Fruit fly (Drosophila melanogaster) whole organism, prepupa: ENCODE measurements around the gene Chro.

Source experiments
- Blimp-1 ChIP-seq: fragments of 200-800 bp; sonication (Bioruptor generic); optimal IDR thresholded peaks from 3 replicates; lab custom pipeline; 2017; ENCODE audit warnings: missing biosample characterization, missing genetic modification characterization, mild to moderate bottlenecking, moderate library complexity, missing genetic modification reagents
- CG10669 ChIP-seq: fragments of 200-800 bp; sonication (Bioruptor generic); optimal IDR thresholded peaks from 3 replicates; lab custom pipeline; 2018; ENCODE audit warnings: missing biosample characterization, mild to moderate bottlenecking, missing genetic modification characterization, moderate library complexity
- CG11762 ChIP-seq: fragments of 200-800 bp; sonication (Bioruptor generic); optimal IDR thresholded peaks from 3 replicates; lab custom pipeline; 2016; ENCODE audit warnings: missing biosample characterization, missing genetic modification characterization; ENCODE audit not compliant: insufficient read depth
- CG11902 ChIP-seq: fragments of 200-800 bp; sonication (Bioruptor generic); optimal IDR thresholded peaks from 3 replicates; lab custom pipeline; 2016; ENCODE audit warnings: missing biosample characterization, missing genetic modification characterization
- CG15336 ChIP-seq: fragments of 200-800 bp; sonication (Bioruptor generic); IDR thresholded peaks from 2 replicates; pipeline ENCODE4 v1.3.6; 2022; ENCODE audit warnings: missing biosample characterization, missing genetic modification characterization
- CG1621 ChIP-seq: fragments of 200-800 bp; sonication (Bioruptor generic); optimal IDR thresholded peaks from 3 replicates; lab custom pipeline; 2018; ENCODE audit warnings: missing biosample characterization, mild to moderate bottlenecking, missing genetic modification characterization
- CG31627 ChIP-seq: fragments of 200-800 bp; sonication (Bioruptor generic); optimal IDR thresholded peaks from 3 replicates; lab custom pipeline; 2016; ENCODE audit warnings: missing biosample characterization, missing genetic modification characterization
- CG3919 ChIP-seq: fragments of 200-800 bp; sonication (Bioruptor generic); optimal IDR thresholded peaks from 3 replicates; lab custom pipeline; 2016; ENCODE audit warnings: missing biosample characterization, missing genetic modification characterization
- CG4318 ChIP-seq: fragments of 200-800 bp; sonication (Bioruptor generic); optimal IDR thresholded peaks from 3 replicates; lab custom pipeline; 2017; ENCODE audit warnings: missing biosample characterization, mild to moderate bottlenecking, missing genetic modification characterization
- CG6276 ChIP-seq: fragments of 200-800 bp; sonication (Bioruptor generic); optimal IDR thresholded peaks from 2 replicates; lab custom pipeline; 2017; ENCODE audit warnings: missing biosample characterization, mild to moderate bottlenecking, missing genetic modification characterization
- CG6792 ChIP-seq: fragments of 200-800 bp; sonication (Bioruptor generic); optimal IDR thresholded peaks from 3 replicates; lab custom pipeline; 2016; ENCODE audit warnings: missing biosample characterization, missing genetic modification characterization
- CG6808 ChIP-seq: fragments of 200-800 bp; sonication (Bioruptor generic); optimal IDR thresholded peaks from 3 replicates; lab custom pipeline; 2017; ENCODE audit warnings: missing biosample characterization, missing genetic modification characterization, mild to moderate bottlenecking, moderate library complexity, missing genetic modification reagents
- CG6854 ChIP-seq: fragments of 200-800 bp; sonication (Bioruptor generic); optimal IDR thresholded peaks from 2 replicates; lab custom pipeline; 2017; ENCODE audit warnings: missing biosample characterization, mild to moderate bottlenecking, missing genetic modification characterization
- CG7368 ChIP-seq: fragments of 200-800 bp; sonication (Bioruptor generic); optimal IDR thresholded peaks from 3 replicates; lab custom pipeline; 2016; ENCODE audit warnings: missing biosample characterization, missing genetic modification characterization
- CG8319 ChIP-seq: fragments of 200-800 bp; sonication (Bioruptor generic); optimal IDR thresholded peaks from 3 replicates; lab custom pipeline; 2016; ENCODE audit warnings: missing biosample characterization, missing genetic modification characterization
- CG8632 ChIP-seq: fragments of 200-800 bp; sonication (Bioruptor generic); optimal IDR thresholded peaks from 3 replicates; lab custom pipeline; 2016; ENCODE audit warnings: missing biosample characterization, missing genetic modification characterization
- CG9139 ChIP-seq: fragments of 200-800 bp; sonication (Bioruptor generic); optimal IDR thresholded peaks from 3 replicates; lab custom pipeline; 2017; ENCODE audit warnings: missing biosample characterization, mild to moderate bottlenecking, missing genetic modification characterization
- Eip75B ChIP-seq: fragments of 200-800 bp; sonication (Bioruptor generic); optimal IDR thresholded peaks from 3 replicates; lab custom pipeline; 2016; ENCODE audit warnings: missing biosample characterization, missing genetic modification characterization
- Eip78C ChIP-seq: fragments of 200-800 bp; sonication (Bioruptor generic); peaks from one replicate; lab custom pipeline; 2016; ENCODE audit warnings: missing biosample characterization, missing genetic modification characterization
- Eip93F ChIP-seq: fragments of 200-800 bp; sonication (Bioruptor generic); optimal IDR thresholded peaks from 2 replicates; lab custom pipeline; 2016; ENCODE audit warnings: missing biosample characterization, mild to moderate bottlenecking, missing genetic modification characterization
- Ets21C ChIP-seq: fragments of 200-800 bp; sonication (Bioruptor generic); optimal IDR thresholded peaks from 3 replicates; lab custom pipeline; 2016; ENCODE audit warnings: missing biosample characterization, missing genetic modification characterization
- Ets96B ChIP-seq: fragments of 200-800 bp; optimal IDR thresholded peaks from 2 replicates; lab custom pipeline; 2019; ENCODE audit warnings: missing biosample characterization, mild to moderate bottlenecking, missing genetic modification characterization, moderate library complexity
- Gug ChIP-seq: fragments of 200-800 bp; sonication (Bioruptor generic); IDR thresholded peaks from 2 replicates; pipeline ENCODE4 v1.3.6; 2022; ENCODE audit warnings: missing biosample characterization, missing genetic modification characterization
- Hr38 ChIP-seq: sonication (Bioruptor generic); optimal IDR thresholded peaks from 2 replicates; lab custom pipeline; 2016; ENCODE audit warnings: missing biosample characterization, missing genetic modification characterization
- Hr39 ChIP-seq: fragments of 200-800 bp; sonication (Bioruptor generic); optimal IDR thresholded peaks from 2 replicates; lab custom pipeline; 2016; ENCODE audit warnings: missing biosample characterization, missing genetic modification characterization
- Lpt ChIP-seq: fragments of 200-800 bp; sonication (Bioruptor generic); optimal IDR thresholded peaks from 3 replicates; lab custom pipeline; 2016; ENCODE audit warnings: missing biosample characterization, missing genetic modification characterization
- Met ChIP-seq: fragments of 200-800 bp; sonication (Bioruptor generic); optimal IDR thresholded peaks from 3 replicates; lab custom pipeline; 2016; ENCODE audit warnings: missing biosample characterization, missing genetic modification characterization
- OdsH ChIP-seq: fragments of 200-800 bp; sonication (Bioruptor generic); optimal IDR thresholded peaks from 3 replicates; lab custom pipeline; 2016; ENCODE audit warnings: missing biosample characterization, missing genetic modification characterization
- Smox ChIP-seq: fragments of 200-800 bp; sonication (Bioruptor generic); optimal IDR thresholded peaks from 3 replicates; lab custom pipeline; 2016; ENCODE audit warnings: missing biosample characterization, missing genetic modification characterization
- Sox102F ChIP-seq: fragments of 200-800 bp; sonication (Bioruptor generic); optimal IDR thresholded peaks from 2 replicates; lab custom pipeline; 2016; ENCODE audit warnings: missing biosample characterization, mild to moderate bottlenecking, missing genetic modification characterization
- Sox14 ChIP-seq: fragments of 200-800 bp; sonication (Bioruptor generic); optimal IDR thresholded peaks from 3 replicates; lab custom pipeline; 2016; ENCODE audit warnings: missing biosample characterization, missing genetic modification characterization
- Sox15 ChIP-seq: fragments of 200-800 bp; sonication (Bioruptor generic); optimal IDR thresholded peaks from 3 replicates; lab custom pipeline; 2016; ENCODE audit warnings: missing biosample characterization, missing genetic modification characterization
- achi ChIP-seq: fragments of 200-800 bp; sonication (Bioruptor generic); optimal IDR thresholded peaks from 3 replicates; lab custom pipeline; 2016; ENCODE audit warnings: missing biosample characterization, missing genetic modification characterization
- acj6 ChIP-seq: fragments of 200-800 bp; sonication (Bioruptor generic); optimal IDR thresholded peaks from 3 replicates; lab custom pipeline; 2016; ENCODE audit warnings: missing biosample characterization, missing genetic modification characterization
- cyc ChIP-seq: fragments of 200-800 bp; sonication (Bioruptor generic); optimal IDR thresholded peaks from 3 replicates; lab custom pipeline; 2016; ENCODE audit warnings: missing biosample characterization, missing genetic modification characterization
- dac ChIP-seq: fragments of 200-800 bp; sonication (Bioruptor generic); optimal IDR thresholded peaks from 2 replicates; lab custom pipeline; 2017; ENCODE audit warnings: missing biosample characterization, mild to moderate bottlenecking, missing genetic modification characterization
- eg ChIP-seq: fragments of 200-800 bp; sonication (Bioruptor generic); IDR thresholded peaks from 3 replicates; pipeline ENCODE4 v1.3.6; 2022; ENCODE audit warnings: missing biosample characterization, missing genetic modification characterization
- esn ChIP-seq: fragments of 200-800 bp; sonication (Bioruptor generic); optimal IDR thresholded peaks from 2 replicates; lab custom pipeline; 2016; ENCODE audit warnings: missing biosample characterization, mild to moderate bottlenecking, missing genetic modification characterization, moderate library complexity
- fd59A ChIP-seq: fragments of 200-800 bp; sonication (Bioruptor generic); optimal IDR thresholded peaks from 2 replicates; lab custom pipeline; 2017; ENCODE audit warnings: missing biosample characterization, mild to moderate bottlenecking, missing genetic modification characterization, missing genetic modification reagents
- fd85E ChIP-seq: fragments of 200-800 bp; sonication (Bioruptor generic); optimal IDR thresholded peaks from 3 replicates; lab custom pipeline; 2016; ENCODE audit warnings: missing biosample characterization, missing genetic modification characterization
- lz ChIP-seq: fragments of 200-800 bp; sonication (Bioruptor generic); optimal IDR thresholded peaks from 3 replicates; lab custom pipeline; 2016; ENCODE audit warnings: missing biosample characterization, missing genetic modification characterization
- net ChIP-seq: fragments of 200-800 bp; sonication (Bioruptor generic); optimal IDR thresholded peaks from 3 replicates; lab custom pipeline; 2016; ENCODE audit warnings: missing biosample characterization, missing genetic modification characterization
- pdm3 ChIP-seq: fragments of 200-800 bp; sonication (Bioruptor generic); optimal IDR thresholded peaks from 3 replicates; lab custom pipeline; 2016; ENCODE audit warnings: missing biosample characterization, missing genetic modification characterization
- salr ChIP-seq, 2 experiments: fragments of 200-800 bp; sonication (Bioruptor generic); optimal IDR thresholded peaks; 3 replicates each; lab custom pipeline; 2016 to 2018; ENCODE audit warnings: missing biosample characterization in 2 of 2, missing genetic modification characterization in 2 of 2, mild to moderate bottlenecking in 1 of 2
- ss ChIP-seq, 2 experiments: fragments of 200-800 bp; sonication (Bioruptor generic); optimal IDR thresholded peaks; 2 replicates in 1 of 2; 3 replicates in 1 of 2; lab custom pipeline; 2017 to 2018; ENCODE audit warnings: mild to moderate bottlenecking in 2 of 2, missing biosample characterization in 2 of 2, missing genetic modification characterization in 2 of 2, moderate library complexity in 1 of 2
- svp ChIP-seq: fragments of 200-800 bp; sonication (Bioruptor generic); peaks from one replicate; lab custom pipeline; 2016; ENCODE audit warnings: missing biosample characterization, missing genetic modification characterization
- topi ChIP-seq: fragments of 200-800 bp; sonication (Bioruptor generic); optimal IDR thresholded peaks from 3 replicates; lab custom pipeline; 2016; ENCODE audit warnings: missing biosample characterization, missing genetic modification characterization
- vri ChIP-seq: fragments of 200-800 bp; sonication (Bioruptor generic); optimal IDR thresholded peaks from 3 replicates; lab custom pipeline; 2016; ENCODE audit warnings: missing biosample characterization, mild to moderate bottlenecking, missing genetic modification characterization

The Chro gene

DNA sequence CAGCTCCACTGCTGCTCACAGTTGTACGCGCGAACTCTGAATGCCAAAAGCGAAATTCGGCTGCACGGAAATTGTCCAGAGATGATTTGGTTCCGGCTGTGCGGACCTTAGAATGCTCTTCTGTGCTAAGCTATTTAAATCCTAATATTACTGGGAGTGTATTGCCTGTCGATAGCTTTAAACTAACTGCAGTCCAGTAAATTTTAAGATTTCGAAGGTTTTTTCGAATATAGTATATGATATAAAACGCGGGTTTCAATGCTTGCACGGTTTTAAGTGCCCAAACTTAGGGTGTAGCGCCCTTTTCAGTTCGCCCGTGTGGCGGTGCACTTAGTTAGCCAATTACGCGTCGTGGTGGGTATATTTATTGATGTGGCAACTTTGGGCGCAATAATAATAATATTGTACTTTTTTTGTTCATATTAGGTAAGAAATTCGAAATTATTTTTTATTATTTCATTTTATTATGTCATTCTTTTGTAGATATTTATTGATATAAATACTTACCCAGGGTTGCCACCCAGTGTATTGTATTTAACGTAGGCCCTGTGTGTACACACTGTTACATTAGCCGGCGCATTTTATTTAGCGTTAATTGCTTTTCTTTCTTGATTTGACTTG, at the start of gene Chro, which contains the start of gene Ssl1 (continued):
- TF ChIP-seq Eip78C (GFP tag; lab: Kevin White, UChicago) (peak; percentile 100), lz (GFP tag; lab: Kevin White, UChicago) (peak; percentile 100), Hr39 (GFP tag; lab: Kevin White, UChicago) (peak; percentile 100), cyc (GFP tag; lab: Kevin White, UChicago) (peak; percentile 100), Eip93F (GFP tag; lab: Kevin White, UChicago) (peak; percentile 100), CG8319 (GFP tag; lab: Kevin White, UChicago) (peak; percentile 100), CG6792 (GFP tag; lab: Kevin White, UChicago) (peak; percentile 100), CG4318 (GFP tag; lab: Kevin White, UChicago) (peak; percentile 100), ss (GFP tag; optimal IDR thresholded peaks at IDR 0.05; lab: Kevin White, UChicago) (peak; percentile 99 to 100)

dm6 chr3L:22909914-22910541, 31.2 kb upstream of the Chro start, which contains the start of gene CG12768:
CG12768 (plus strand) TSS chr3L:22910491.
- TF ChIP-seq CG11762: no peak
- TF ChIP-seq topi (GFP tag; lab: Kevin White, UChicago): peak; percentile 16
- TF ChIP-seq fd85E (GFP tag; lab: Kevin White, UChicago): no peak
- TF ChIP-seq Lpt (GFP tag; lab: Kevin White, UChicago): no peak
- 0 out of 3 replicates have a peak, but pooled peaks have one; percentile 34 for TF ChIP-seq eg (GFP tag; lab: Robert Waterston, UW)
- TF ChIP-seq Eip93F (GFP tag; lab: Kevin White, UChicago): no peak
- TF ChIP-seq Sox102F: no peak
- TF ChIP-seq CG10669 (GFP tag; lab: Kevin White, UChicago): peak; percentile 49
- TF ChIP-seq CG11902 (GFP tag; lab: Kevin White, UChicago): no peak
- TF ChIP-seq CG7368 (GFP tag; lab: Kevin White, UChicago): no peak
- TF ChIP-seq CG8632: peak; percentile 37
- peak; percentile 3 for TF ChIP-seq Sox15 (GFP tag; lab: Kevin White, UChicago)
- peak; percentile 17 for TF ChIP-seq CG3919
- peak; percentile 70 for TF ChIP-seq svp (GFP tag; lab: Kevin White, UChicago)
- TF ChIP-seq CG31627 (GFP tag; lab: Kevin White, UChicago): no peak
- no peak for TF ChIP-seq net (GFP tag; lab: Kevin White, UChicago)
- TF ChIP-seq acj6 (GFP tag; lab: Kevin White, UChicago): peak; percentile 4
- TF ChIP-seq salr (GFP tag; optimal IDR thresholded peaks at IDR 0.05; lab: Kevin White, UChicago): peak in 1 of 2 experiments; percentile 48
- peak; percentile 41 for TF ChIP-seq Eip78C (GFP tag; lab: Kevin White, UChicago)
- no peak for TF ChIP-seq vri (GFP tag; lab: Kevin White, UChicago)
- peak; percentile 31 for TF ChIP-seq fd59A (GFP tag; lab: Kevin White, UChicago)
- no peak for TF ChIP-seq Hr38
- peak; percentile 15 for TF ChIP-seq CG1621 (tag; lab: Kevin White, UChicago)
- TF ChIP-seq CG6808 (GFP tag; lab: Kevin White, UChicago): peak; percentile 58
- peak; percentile 57 for TF ChIP-seq Ets96B
- TF ChIP-seq ss (GFP tag; optimal IDR thresholded peaks at IDR 0.05; lab: Kevin White, UChicago): peak; percentile 37 to 55
- TF ChIP-seq CG6854: no peak
- no peak for TF ChIP-seq CG9139
- peak; percentile 13 for TF ChIP-seq lz (GFP tag; lab: Kevin White, UChicago)
- peak; percentile 45 for TF ChIP-seq CG6276
- no peak for TF ChIP-seq CG15336 (GFP tag; lab: Robert Waterston, UW)
- no peak for TF ChIP-seq Ets21C (GFP tag; lab: Kevin White, UChicago)
- TF ChIP-seq dac (GFP tag; lab: Kevin White, UChicago): no peak
- TF ChIP-seq Eip75B (GFP tag; lab: Kevin White, UChicago): no peak
- TF ChIP-seq Gug (GFP tag; lab: Robert Waterston, UW): no peak
- TF ChIP-seq OdsH (GFP tag; lab: Kevin White, UChicago): peak; percentile 29
- TF ChIP-seq cyc (GFP tag; lab: Kevin White, UChicago): no peak
- TF ChIP-seq Sox14 (GFP tag; lab: Kevin White, UChicago): peak; percentile 4
- peak; percentile 7 for TF ChIP-seq Met
- peak; percentile 18 for TF ChIP-seq Blimp-1 (GFP tag; lab: Kevin White, UChicago)
- no peak for TF ChIP-seq Smox
- TF ChIP-seq pdm3: peak; percentile 30
- peak; percentile 37 for TF ChIP-seq achi (GFP tag; lab: Kevin White, UChicago)
- peak; percentile 41 for TF ChIP-seq esn
